Fruit fly (Drosophila melanogaster) whole organism, prepupa: ENCODE measurements around the gene GILT2.

ENCODE experiments used
- Blimp-1 ChIP-seq: fragments of 200-800 bp; sonication (Bioruptor generic); optimal IDR thresholded peaks from 3 replicates; lab custom pipeline; 2017; ENCODE audit warnings: missing biosample characterization, missing genetic modification characterization, mild to moderate bottlenecking, moderate library complexity, missing genetic modification reagents
- CG10631 ChIP-seq: fragments of 200-800 bp; sonication (Bioruptor generic); optimal IDR thresholded peaks from 2 replicates; lab custom pipeline; 2016; ENCODE audit warnings: missing biosample characterization, missing genetic modification characterization
- CG11762 ChIP-seq: fragments of 200-800 bp; sonication (Bioruptor generic); optimal IDR thresholded peaks from 3 replicates; lab custom pipeline; 2016; ENCODE audit warnings: missing biosample characterization, missing genetic modification characterization; ENCODE audit not compliant: insufficient read depth
- CG32006 ChIP-seq: fragments of 200-800 bp; sonication (Bioruptor generic); optimal IDR thresholded peaks from 3 replicates; lab custom pipeline; 2017; ENCODE audit warnings: missing biosample characterization, mild to moderate bottlenecking, missing genetic modification characterization
- CG34406 ChIP-seq: fragments of 200-800 bp; sonication (Bioruptor generic); optimal IDR thresholded peaks from 3 replicates; lab custom pipeline; 2016; ENCODE audit warnings: missing biosample characterization, missing genetic modification characterization
- CG6163 ChIP-seq: fragments of 200-800 bp; sonication (Bioruptor generic); IDR thresholded peaks from 3 replicates; pipeline ENCODE4 v1.3.6; 2022; ENCODE audit warnings: missing biosample characterization, missing genetic modification characterization
- CG6854 ChIP-seq: fragments of 200-800 bp; sonication (Bioruptor generic); optimal IDR thresholded peaks from 2 replicates; lab custom pipeline; 2017; ENCODE audit warnings: missing biosample characterization, mild to moderate bottlenecking, missing genetic modification characterization
- Eip78C ChIP-seq: fragments of 200-800 bp; sonication (Bioruptor generic); peaks from one replicate; lab custom pipeline; 2016; ENCODE audit warnings: missing biosample characterization, missing genetic modification characterization
- Eip93F ChIP-seq: fragments of 200-800 bp; sonication (Bioruptor generic); optimal IDR thresholded peaks from 2 replicates; lab custom pipeline; 2016; ENCODE audit warnings: missing biosample characterization, mild to moderate bottlenecking, missing genetic modification characterization
- Ets21C ChIP-seq: fragments of 200-800 bp; sonication (Bioruptor generic); optimal IDR thresholded peaks from 3 replicates; lab custom pipeline; 2016; ENCODE audit warnings: missing biosample characterization, missing genetic modification characterization
- Ets96B ChIP-seq: fragments of 200-800 bp; optimal IDR thresholded peaks from 2 replicates; lab custom pipeline; 2019; ENCODE audit warnings: missing biosample characterization, mild to moderate bottlenecking, missing genetic modification characterization, moderate library complexity
- Lpt ChIP-seq: fragments of 200-800 bp; sonication (Bioruptor generic); optimal IDR thresholded peaks from 3 replicates; lab custom pipeline; 2016; ENCODE audit warnings: missing biosample characterization, missing genetic modification characterization
- acj6 ChIP-seq: fragments of 200-800 bp; sonication (Bioruptor generic); optimal IDR thresholded peaks from 3 replicates; lab custom pipeline; 2016; ENCODE audit warnings: missing biosample characterization, missing genetic modification characterization
- lz ChIP-seq: fragments of 200-800 bp; sonication (Bioruptor generic); optimal IDR thresholded peaks from 3 replicates; lab custom pipeline; 2016; ENCODE audit warnings: missing biosample characterization, missing genetic modification characterization

DNA sequence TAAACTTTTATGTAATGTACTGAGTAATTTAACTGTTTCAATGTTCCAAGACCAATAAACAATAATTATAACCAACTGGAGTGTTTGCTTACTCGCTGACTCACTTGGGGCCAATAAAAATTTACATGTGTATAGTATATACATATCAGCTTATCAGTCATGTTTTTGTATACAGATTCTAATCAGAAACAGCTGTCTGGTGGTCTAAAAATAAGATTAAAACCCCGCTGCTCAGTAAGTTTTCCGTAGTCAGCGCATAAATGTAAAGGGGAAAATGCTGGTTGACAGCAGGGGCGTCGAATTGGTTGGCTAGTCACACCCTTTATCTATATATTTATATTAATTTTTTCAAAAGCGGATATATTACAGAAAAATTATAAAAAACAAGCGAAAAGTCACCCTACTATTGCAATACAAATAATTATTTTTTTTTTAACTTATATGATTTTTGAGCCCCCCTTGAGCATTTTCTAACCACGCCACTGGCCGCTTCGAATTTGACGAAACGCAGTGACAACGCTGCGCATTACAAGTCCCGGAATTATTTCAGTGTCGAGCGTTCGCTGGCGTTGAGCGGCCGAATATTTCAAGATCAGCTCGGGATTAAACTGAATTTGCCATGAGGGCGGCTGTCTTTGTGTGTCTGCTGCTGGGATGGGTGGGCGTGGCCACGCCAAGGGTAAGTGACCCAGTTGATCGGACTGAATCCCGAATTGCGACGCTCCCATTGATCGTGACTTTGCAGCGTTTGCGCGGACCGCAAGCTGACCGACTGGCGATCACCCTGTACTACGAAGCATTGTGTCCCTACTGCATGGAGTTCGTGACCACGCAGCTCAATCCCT is at the start of gene GILT2:
- TF ChIP-seq CG6163 (GFP tag; lab: Robert Waterston, UW) (peak; percentile 88), lz (peak; percentile 83), Ets21C (GFP tag; lab: Kevin White, UChicago) (peak; percentile 57), Eip78C (peak; percentile 89), CG11762 (GFP tag; lab: Kevin White, UChicago) (peak; percentile 43), acj6 (peak; percentile 71), Lpt (GFP tag; lab: Kevin White, UChicago) (peak; percentile 42), Blimp-1 (GFP tag; lab: Kevin White, UChicago) (peak; percentile 68), CG10631 (peak; percentile 70), CG32006 (GFP tag; lab: Kevin White, UChicago) (peak; percentile 74), CG6854 (GFP tag; lab: Kevin White, UChicago) (peak; percentile 78), Ets96B (tag; lab: Kevin White, UChicago) (peak; percentile 63), CG34406 (GFP tag; lab: Kevin White, UChicago) (peak; percentile 83), Eip93F (GFP tag; lab: Kevin White, UChicago) (peak; percentile 82)
